Fruit fly (Drosophila melanogaster): ENCODE data around the gene JMJD6.
A peak's percentile ranks its signal among the peaks of the same experiment; 100 is the strongest.

The JMJD6 gene

DNA sequence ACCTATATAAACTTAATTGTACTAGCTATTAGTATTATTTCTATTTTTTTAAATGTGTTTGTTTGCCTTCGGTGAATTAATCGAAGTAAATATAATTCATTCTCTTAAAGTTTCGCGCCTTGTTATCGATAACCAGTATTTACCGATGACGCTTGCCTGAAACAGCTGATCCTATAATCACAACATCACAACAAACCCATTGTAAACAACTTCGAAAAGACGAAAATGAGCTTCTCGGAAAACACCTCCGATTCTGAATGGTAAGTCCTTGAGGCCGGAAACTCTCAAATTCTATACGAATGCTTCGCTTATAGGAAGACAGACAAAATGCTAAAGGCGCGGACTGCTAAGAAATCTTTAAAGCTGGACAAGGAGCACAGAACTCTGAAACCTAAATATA lies 17.8 kb upstream of the JMJD6 start, which contains the start of gene CG34149 (continued):
- TF ChIP-seq repo (GFP tag; optimal IDR thresholded peaks at IDR 0.05) (no peak), CG7556 (GFP tag; optimal IDR thresholded peaks at IDR 0.05) (no peak), kni (GFP tag; optimal IDR thresholded peaks at IDR 0.05) (no peak), Usf (GFP tag; optimal IDR thresholded peaks at IDR 0.05) (no peak), CG12659 (GFP tag; optimal IDR thresholded peaks at IDR 0.05) (no peak), dmrt99B (tag; optimal IDR thresholded peaks at IDR 0.05) (no peak), Dad (GFP tag; optimal IDR thresholded peaks at IDR 0.05) (no peak), CG9609 (GFP tag; optimal IDR thresholded peaks at IDR 0.05) (no peak), ara (GFP tag; IDR thresholded peaks at IDR 0.05) (no peak), CG10654 (GFP tag; optimal IDR thresholded peaks at IDR 0.05) (no peak), wor (GFP tag; IDR thresholded peaks at IDR 0.05) (no peak), slbo (GFP tag; IDR thresholded peaks at IDR 0.05) (no peak), lilli (GFP tag; optimal IDR thresholded peaks at IDR 0.05) (no peak), cas (GFP tag; IDR thresholded peaks at IDR 0.05) (no peak), Nf-YC (tag; optimal IDR thresholded peaks at IDR 0.05) (no peak), sna (GFP tag; IDR thresholded peaks at IDR 0.05; ENCODE audit: partially characterized antibody) (peak; percentile 47), HLH54F (GFP tag; optimal IDR thresholded peaks at IDR 0.05) (no peak), CG8478 (optimal IDR thresholded peaks at IDR 0.05) (no peak), sqz (GFP tag; optimal IDR thresholded peaks at IDR 0.05) (no peak), fd102C (GFP tag; optimal IDR thresholded peaks at IDR 0.05) (no peak), dpn (GFP tag; optimal IDR thresholded peaks at IDR 0.05) (no peak), crol (GFP tag; IDR thresholded peaks at IDR 0.05) (no peak), pzg (GFP tag; optimal IDR thresholded peaks at IDR 0.05) (peak; percentile 28), CG2678 (tag; optimal IDR thresholded peaks at IDR 0.05) (no peak), CG6272 (GFP tag; IDR thresholded peaks at IDR 0.05) (no peak), E2f1 (GFP tag; IDR thresholded peaks at IDR 0.05) (no peak), CG17912 (GFP tag; optimal IDR thresholded peaks at IDR 0.05) (no peak), sima (GFP tag; optimal IDR thresholded peaks at IDR 0.05) (no peak), cad (GFP tag; optimal IDR thresholded peaks at IDR 0.05) (no peak), CG1603 (tag; optimal IDR thresholded peaks at IDR 0.05) (no peak), H15 (GFP tag; IDR thresholded peaks at IDR 0.05) (no peak), CG17361 (GFP tag; IDR thresholded peaks at IDR 0.05) (no peak), gsb-n (tag; optimal IDR thresholded peaks at IDR 0.05) (no peak), CG31365 (tag; optimal IDR thresholded peaks at IDR 0.05) (no peak), chn (GFP tag; optimal IDR thresholded peaks at IDR 0.05) (no peak), crp (GFP tag; optimal IDR thresholded peaks at IDR 0.05) (peak in 1 of 2 experiments; percentile 84), pita (GFP tag; optimal IDR thresholded peaks at IDR 0.05) (no peak), MBD-R2 (GFP tag; IDR thresholded peaks at IDR 0.05) (peak; percentile 53), nerfin-2 (GFP tag; IDR thresholded peaks at IDR 0.05; ENCODE audit: partially characterized antibody) (peak; percentile 58)

DNA sequence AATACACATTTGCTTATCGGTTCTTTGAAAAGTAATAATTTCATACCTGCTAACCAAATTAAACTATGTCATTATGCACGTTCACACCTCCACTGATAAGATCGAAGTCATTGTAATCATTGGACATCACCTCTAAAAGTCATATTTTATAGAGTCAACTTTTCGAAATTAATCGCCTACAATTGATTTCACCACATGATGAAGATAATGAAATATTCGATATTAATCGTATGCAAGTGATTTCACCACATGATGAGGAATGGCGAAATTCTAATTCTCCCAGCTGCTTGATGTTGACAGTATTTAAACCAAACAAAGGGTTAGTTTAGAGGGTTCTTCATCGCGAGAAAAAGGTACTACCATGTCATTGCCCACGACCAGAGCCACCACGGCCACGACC lies 13.5 kb upstream of the JMJD6 start, which contains the start of gene CG18596:
TSS of gene CG18596 (plus strand) at position 250 of the 400 bp plus-strand sequence.
- TF ChIP-seq Hand (GFP tag; optimal IDR thresholded peaks at IDR 0.05) (no peak), CG12236 (GFP tag; optimal IDR thresholded peaks at IDR 0.05) (no peak), CG14710 (tag; optimal IDR thresholded peaks at IDR 0.05) (peak; percentile 43), CG43689 (GFP tag; IDR thresholded peaks at IDR 0.05) (no peak), CG8089 (GFP tag; optimal IDR thresholded peaks at IDR 0.05) (no peak), Ptx1 (GFP tag; IDR thresholded peaks at IDR 0.05) (no peak), knrl (GFP tag; IDR thresholded peaks at IDR 0.05; ENCODE audit: partially characterized antibody) (peak; percentile 94), CG10431 (GFP tag; optimal IDR thresholded peaks at IDR 0.05) (no peak), Mrtf (GFP tag; IDR thresholded peaks at IDR 0.05) (no peak), tx (GFP tag; optimal IDR thresholded peaks at IDR 0.05) (no peak), CG4854 (GFP tag; optimal IDR thresholded peaks at IDR 0.05) (no peak), CG3995 (GFP tag; optimal IDR thresholded peaks at IDR 0.05) (peak; percentile 10), slou (GFP tag; optimal IDR thresholded peaks at IDR 0.05) (no peak), Hr51 (GFP tag; optimal IDR thresholded peaks at IDR 0.05) (no peak), NC2α (GFP tag; optimal IDR thresholded peaks at IDR 0.05) (no peak), CG14860 (GFP tag; IDR thresholded peaks at IDR 0.05; ENCODE audit: partially characterized antibody) (peak; percentile 95)

Data from whole organism, embryonic.